Worm (Caenorhabditis elegans) whole organism, mixed stage, embryonic: ENCODE results near the gene F59A7.11.

Experiments used
- elt-1 ChIP-seq: sonication (generic microtip); optimal IDR thresholded peaks from 2 replicates; lab custom pipeline; 2017; ENCODE audit warnings: missing genetic modification characterization, mild to moderate bottlenecking, missing compliant biosample characterization, antibody characterized with exemption, moderate library complexity, borderline replicate concordance; ENCODE audit not compliant: insufficient read depth
- lin-32 ChIP-seq: fragments of 200-800 bp; sonication (Bioruptor generic); optimal IDR thresholded peaks from 2 replicates; lab custom pipeline; 2018; ENCODE audit warnings: mild to moderate bottlenecking, missing genetic modification characterization, missing compliant biosample characterization
- nhr-28 ChIP-seq: fragments of 150-350 bp; optimal IDR thresholded peaks from 2 replicates; lab custom pipeline; 2014; ENCODE audit warnings: missing biosample characterization, missing genetic modification characterization
- unc-39 ChIP-seq: fragments of 150-350 bp; optimal IDR thresholded peaks from 2 replicates; lab custom pipeline; 2014; ENCODE audit warnings: missing biosample characterization, missing genetic modification characterization

Gene F59A7.11

ce11 chrV:1964806-1965205 is 48.9 kb downstream of the F59A7.11 start, which contains the start of gene srj-15:
Gene srj-15, minus strand, starts transcription at chrV:1964906.
- TF ChIP-seq lin-32 (GFP tag; lab: Kevin White, UChicago) = no peak
- TF ChIP-seq elt-1 (tag; lab: Kevin White, UChicago) = no peak
- TF ChIP-seq unc-39 (tag; lab: Kevin White, UChicago) = no peak
- TF ChIP-seq nhr-28 (tag; lab: Kevin White, UChicago) = no peak
